Fruit fly (Drosophila melanogaster) whole organism, embryonic: Measurements from ENCODE around the gene CG10055.

Experiments used
- Bgb ChIP-seq: fragments of 200-800 bp; sonication (Bioruptor generic); IDR thresholded peaks from 2 replicates; pipeline ENCODE4 v1.3.6; 2022; ENCODE audit warnings: missing biosample characterization, missing genetic modification characterization; ENCODE audit not compliant: partially characterized antibody
- CG10147 ChIP-seq: fragments of 200-800 bp; sonication (Bioruptor generic); optimal IDR thresholded peaks from 2 replicates; lab custom pipeline; 2019; ENCODE audit warnings: missing biosample characterization, mild to moderate bottlenecking, missing genetic modification characterization, moderate library complexity
- CG10267 ChIP-seq: fragments of 200-800 bp; sonication (Bioruptor generic); optimal IDR thresholded peaks from 2 replicates; lab custom pipeline; 2018; ENCODE audit warnings: missing biosample characterization, mild to moderate bottlenecking, missing genetic modification characterization, moderate library complexity
- CG11456 ChIP-seq: fragments of 200-800 bp; sonication (Bioruptor generic); IDR thresholded peaks from 3 replicates; pipeline ENCODE4 v1.3.6; 2022; ENCODE audit warnings: missing biosample characterization, missing genetic modification characterization
- CG12744 ChIP-seq: fragments of 200-800 bp; sonication (Bioruptor generic); optimal IDR thresholded peaks from 2 replicates; lab custom pipeline; 2016; ENCODE audit warnings: missing biosample characterization, missing genetic modification characterization
- CG12769 ChIP-seq: fragments of 200-800 bp; sonication (Bioruptor generic); optimal IDR thresholded peaks from 2 replicates; lab custom pipeline; 2019; ENCODE audit warnings: missing biosample characterization, mild to moderate bottlenecking, missing genetic modification characterization, moderate library complexity
- CG13287 ChIP-seq: fragments of 200-800 bp; sonication (Bioruptor generic); IDR thresholded peaks from 2 replicates; pipeline ENCODE4 v1.3.6; 2022; ENCODE audit warnings: missing biosample characterization, missing genetic modification characterization; ENCODE audit not compliant: partially characterized antibody
- CG1602 ChIP-seq: fragments of 200-800 bp; sonication (Bioruptor generic); optimal IDR thresholded peaks from 3 replicates; lab custom pipeline; 2016; ENCODE audit warnings: missing biosample characterization, missing genetic modification characterization
- CG1603 ChIP-seq: fragments of 200-800 bp; sonication (Bioruptor generic); optimal IDR thresholded peaks from 2 replicates; lab custom pipeline; 2019; ENCODE audit warnings: missing biosample characterization, mild to moderate bottlenecking, missing genetic modification characterization, moderate library complexity
- CG17361 ChIP-seq: fragments of 200-800 bp; sonication (Bioruptor generic); IDR thresholded peaks from 3 replicates; pipeline ENCODE4 v1.3.6; 2022; ENCODE audit warnings: missing biosample characterization, missing genetic modification characterization
- CG17385 ChIP-seq: fragments of 200-800 bp; sonication (Bioruptor generic); optimal IDR thresholded peaks from 3 replicates; lab custom pipeline; 2018; ENCODE audit warnings: missing biosample characterization, mild to moderate bottlenecking, missing genetic modification characterization
- CG2116 ChIP-seq: fragments of 200-800 bp; sonication (Bioruptor generic); optimal IDR thresholded peaks from 3 replicates; lab custom pipeline; 2018; ENCODE audit warnings: missing biosample characterization, mild to moderate bottlenecking, missing genetic modification characterization
- CG33213 ChIP-seq: fragments of 200-800 bp; sonication (Bioruptor generic); optimal IDR thresholded peaks from 3 replicates; lab custom pipeline; 2016; ENCODE audit warnings: missing biosample characterization, missing genetic modification characterization
- CG43689 ChIP-seq: fragments of 200-800 bp; sonication (Bioruptor generic); IDR thresholded peaks from 2 replicates; pipeline ENCODE4 v1.3.6; 2022; ENCODE audit warnings: missing biosample characterization, missing genetic modification characterization
- CG4707 ChIP-seq: fragments of 200-800 bp; sonication (Bioruptor generic); optimal IDR thresholded peaks from 2 replicates; lab custom pipeline; 2018; ENCODE audit warnings: missing biosample characterization, mild to moderate bottlenecking, missing genetic modification characterization, moderate library complexity
- CG4854 ChIP-seq: fragments of 200-800 bp; sonication (Bioruptor generic); optimal IDR thresholded peaks from 2 replicates; lab custom pipeline; 2016; ENCODE audit warnings: missing biosample characterization, missing genetic modification characterization, inconsistent platforms
- CG6791 ChIP-seq: fragments of 200-800 bp; sonication (Bioruptor generic); IDR thresholded peaks from 3 replicates; pipeline ENCODE4 v1.3.6; 2022; ENCODE audit warnings: missing biosample characterization, missing genetic modification characterization; ENCODE audit not compliant: partially characterized antibody
- CG6854 ChIP-seq: fragments of 200-800 bp; sonication (Bioruptor generic); optimal IDR thresholded peaks from 3 replicates; lab custom pipeline; 2017; ENCODE audit warnings: missing biosample characterization, mild to moderate bottlenecking, missing genetic modification characterization
- CG9797 ChIP-seq: fragments of 200-800 bp; sonication (Bioruptor generic); optimal IDR thresholded peaks from 3 replicates; lab custom pipeline; 2018; ENCODE audit warnings: missing biosample characterization, mild to moderate bottlenecking, missing genetic modification characterization
- Ets65A ChIP-seq: fragments of 200-800 bp; sonication (Bioruptor generic); peaks from one replicate; lab custom pipeline; 2016; ENCODE audit warnings: missing biosample characterization, missing genetic modification characterization
- Kr ChIP-seq: fragments of 200-800 bp; sonication (Bioruptor generic); optimal IDR thresholded peaks from 2 replicates; lab custom pipeline; 2017; ENCODE audit warnings: missing biosample characterization, mild to moderate bottlenecking, missing genetic modification characterization
- Nf-YA ChIP-seq: fragments of 200-800 bp; sonication (Bioruptor generic); IDR thresholded peaks from 2 replicates; pipeline ENCODE4 v1.3.6; 2022; ENCODE audit warnings: missing biosample characterization, missing genetic modification characterization
- Nf-YB ChIP-seq: fragments of 200-800 bp; sonication (Bioruptor generic); optimal IDR thresholded peaks from 3 replicates; lab custom pipeline; 2019; ENCODE audit warnings: missing biosample characterization, mild to moderate bottlenecking, missing genetic modification characterization, moderate library complexity
- Opbp ChIP-seq: fragments of 200-800 bp; sonication (Bioruptor generic); IDR thresholded peaks from 3 replicates; pipeline ENCODE4 v1.3.6; 2022; ENCODE audit warnings: missing biosample characterization, missing genetic modification characterization; ENCODE audit not compliant: partially characterized antibody
- Rx ChIP-seq: fragments of 200-800 bp; sonication (Bioruptor generic); IDR thresholded peaks from 2 replicates; pipeline ENCODE4 v1.3.6; 2022; ENCODE audit warnings: missing biosample characterization, missing genetic modification characterization
- Sin3A ChIP-seq: fragments of >200 bp; optimal IDR thresholded peaks from 2 replicates; lab custom pipeline; 2018
- Six4 ChIP-seq: fragments of 200-800 bp; sonication (Bioruptor generic); optimal IDR thresholded peaks from 2 replicates; lab custom pipeline; 2016; ENCODE audit warnings: missing biosample characterization, missing genetic modification characterization
- Stat92E ChIP-seq, 3 experiments: fragments of >200 bp in 2 of 3; fragments of 200-800 bp in 1 of 3; sonication (Bioruptor generic) in 1 of 3; optimal IDR thresholded peaks; 2 replicates each; lab custom pipeline; 2017 to 2019; ENCODE audit warnings: missing biosample characterization in 3 of 3, missing genetic modification characterization in 3 of 3, mild to moderate bottlenecking in 1 of 3, moderate library complexity in 1 of 3
- Xbp1 ChIP-seq: fragments of 200-800 bp; sonication (Bioruptor generic); optimal IDR thresholded peaks from 3 replicates; lab custom pipeline; 2016; ENCODE audit warnings: missing biosample characterization, mild to moderate bottlenecking, missing genetic modification characterization
- YL-1 ChIP-seq: fragments of 200-800 bp; sonication (Bioruptor generic); optimal IDR thresholded peaks from 3 replicates; lab custom pipeline; 2017; ENCODE audit warnings: missing biosample characterization, mild to moderate bottlenecking, missing genetic modification characterization
- amos ChIP-seq: fragments of 200-800 bp; sonication (Bioruptor generic); IDR thresholded peaks from 2 replicates; pipeline ENCODE4 v1.3.6; 2022; ENCODE audit warnings: missing biosample characterization, missing genetic modification characterization; ENCODE audit not compliant: partially characterized antibody
- bbx ChIP-seq: fragments of 200-800 bp; sonication (Bioruptor generic); IDR thresholded peaks from 2 replicates; pipeline ENCODE4 v1.3.6; 2022; ENCODE audit warnings: missing biosample characterization, missing genetic modification characterization; ENCODE audit not compliant: partially characterized antibody
- chn ChIP-seq: fragments of 200-800 bp; sonication (Bioruptor generic); optimal IDR thresholded peaks from 2 replicates; lab custom pipeline; 2016; ENCODE audit warnings: missing biosample characterization, missing genetic modification characterization
- fd96Cb ChIP-seq: fragments of 200-800 bp; sonication (Bioruptor generic); optimal IDR thresholded peaks from 2 replicates; lab custom pipeline; 2018; ENCODE audit warnings: missing biosample characterization, mild to moderate bottlenecking, missing genetic modification characterization, moderate library complexity
- gce ChIP-seq: fragments of 200-800 bp; sonication (Bioruptor generic); IDR thresholded peaks from 3 replicates; pipeline ENCODE4 v1.3.6; 2022; ENCODE audit warnings: missing biosample characterization, missing genetic modification characterization
- gsb-n ChIP-seq: fragments of 200-800 bp; sonication (Bioruptor generic); optimal IDR thresholded peaks from 3 replicates; lab custom pipeline; 2018; ENCODE audit warnings: missing biosample characterization, mild to moderate bottlenecking, missing genetic modification characterization
- knrl ChIP-seq: fragments of 200-800 bp; sonication (Bioruptor generic); IDR thresholded peaks from 3 replicates; pipeline ENCODE4 v1.3.6; 2022; ENCODE audit warnings: missing biosample characterization, missing genetic modification characterization; ENCODE audit not compliant: partially characterized antibody
- nmo ChIP-seq: fragments of 200-800 bp; sonication (Bioruptor generic); optimal IDR thresholded peaks from 2 replicates; lab custom pipeline; 2018; ENCODE audit warnings: missing biosample characterization, mild to moderate bottlenecking, missing genetic modification characterization, moderate library complexity
- sd ChIP-seq: fragments of 200-800 bp; sonication (Bioruptor generic); optimal IDR thresholded peaks from 3 replicates; lab custom pipeline; 2018; ENCODE audit warnings: missing biosample characterization, mild to moderate bottlenecking, missing genetic modification characterization, moderate library complexity
- sob ChIP-seq: fragments of 200-800 bp; sonication (Bioruptor generic); IDR thresholded peaks from 2 replicates; pipeline ENCODE4 v1.3.6; 2022; ENCODE audit warnings: missing biosample characterization, missing genetic modification characterization
- sr ChIP-seq: fragments of 200-800 bp; sonication (Bioruptor generic); IDR thresholded peaks from 3 replicates; pipeline ENCODE4 v1.3.6; 2022; ENCODE audit warnings: missing biosample characterization, missing genetic modification characterization
- sug ChIP-seq: fragments of 200-800 bp; optimal IDR thresholded peaks from 2 replicates; lab custom pipeline; 2019; ENCODE audit warnings: missing biosample characterization, mild to moderate bottlenecking, missing genetic modification characterization, moderate library complexity
- tgo ChIP-seq: fragments of 200-800 bp; sonication (Bioruptor generic); IDR thresholded peaks from 3 replicates; pipeline ENCODE4 v1.3.6; 2022; ENCODE audit warnings: missing biosample characterization, missing genetic modification characterization
- tna ChIP-seq: fragments of 200-800 bp; sonication (Bioruptor generic); IDR thresholded peaks from 2 replicates; pipeline ENCODE4 v1.3.6; 2022; ENCODE audit warnings: missing biosample characterization, missing genetic modification characterization; ENCODE audit not compliant: partially characterized antibody
- twi ChIP-seq: fragments of 200-800 bp; optimal IDR thresholded peaks from 2 replicates; lab custom pipeline; 2019; ENCODE audit warnings: missing biosample characterization, mild to moderate bottlenecking, missing genetic modification characterization, moderate library complexity
- unc-4 ChIP-seq: fragments of 200-800 bp; sonication (Bioruptor generic); IDR thresholded peaks from 2 replicates; pipeline ENCODE4 v1.3.6; 2022; ENCODE audit warnings: missing biosample characterization, missing genetic modification characterization; ENCODE audit not compliant: partially characterized antibody
- unpg ChIP-seq: fragments of 200-800 bp; sonication (Bioruptor generic); optimal IDR thresholded peaks from 3 replicates; lab custom pipeline; 2018; ENCODE audit warnings: missing biosample characterization, mild to moderate bottlenecking, missing genetic modification characterization, moderate library complexity
- zfh1 ChIP-seq: fragments of 200-800 bp; sonication (Bioruptor generic); IDR thresholded peaks from 3 replicates; pipeline ENCODE4 v1.3.6; 2022; ENCODE audit warnings: missing biosample characterization, missing genetic modification characterization

CG10055 gene

DNA sequence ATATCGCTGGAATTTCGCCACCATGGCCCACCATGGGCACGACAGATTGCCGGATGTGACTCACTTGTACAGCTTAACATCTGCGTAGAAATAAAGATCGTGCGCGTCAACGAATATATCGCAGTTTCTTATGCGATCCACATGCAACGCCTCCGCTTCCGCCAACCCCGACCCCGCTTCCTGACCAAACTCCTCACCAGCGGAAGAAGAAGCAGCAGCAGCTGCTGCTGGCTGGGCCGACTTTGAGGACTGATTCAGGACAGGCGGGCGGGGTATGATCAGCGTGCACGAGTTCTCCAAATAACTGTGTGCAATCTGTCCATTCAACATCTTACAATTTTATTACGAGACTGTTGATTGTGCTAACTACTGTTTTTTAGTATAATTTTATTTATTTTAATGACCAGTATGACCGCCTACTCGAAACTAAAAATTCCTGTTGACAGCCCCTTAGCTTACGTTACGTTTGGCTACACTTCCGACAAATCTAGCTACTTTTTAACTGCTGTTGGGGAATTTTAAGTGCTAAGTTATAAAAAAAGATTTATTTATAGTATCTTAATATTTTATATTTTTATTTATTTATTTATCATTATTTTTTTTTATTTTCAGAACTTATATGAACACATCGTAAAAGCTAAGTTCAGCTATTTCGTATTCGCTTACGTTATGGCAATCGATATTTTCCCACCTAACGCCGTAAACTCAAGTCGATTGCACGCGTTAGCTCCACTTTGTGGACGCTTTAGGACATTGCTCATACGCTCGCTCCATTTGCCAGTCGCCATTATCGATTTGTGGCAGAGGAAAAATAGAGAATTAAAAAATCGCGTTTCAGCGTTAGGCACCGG, at the start of gene CG10055, which contains the start of gene lap (continued):
- peak; percentile 56; the same call in 2 of the 3 replicates for TF ChIP-seq CG6791 (GFP tag; lab: Robert Waterston, UW)
- TF ChIP-seq CG2116 (GFP tag; lab: Kevin White, UChicago), result peak; percentile 35
- TF ChIP-seq CG10147 (GFP tag; lab: Kevin White, UChicago), result no peak
- no peak for TF ChIP-seq zfh1 (GFP tag; lab: Robert Waterston, UW)
- no peak for TF ChIP-seq YL-1 (GFP tag; lab: Kevin White, UChicago)
- no peak for TF ChIP-seq chn
- TF ChIP-seq bbx (GFP tag; lab: Robert Waterston, UW), result peak; percentile 47; the same call in 1 of the 2 replicates
- TF ChIP-seq CG9797, result peak; percentile 55
- no peak for TF ChIP-seq CG1603 (tag; lab: Kevin White, UChicago)
- peak; percentile 37; the same call in 1 of the 2 replicates for TF ChIP-seq tna (GFP tag; lab: Robert Waterston, UW)
- TF ChIP-seq nmo (GFP tag; lab: Kevin White, UChicago), result peak; percentile 57
- no peak for TF ChIP-seq twi (tag; lab: Kevin White, UChicago)
- no peak for TF ChIP-seq knrl (GFP tag; lab: Robert Waterston, UW)
- TF ChIP-seq Ets65A (GFP tag; lab: Kevin White, UChicago), result no peak
- TF ChIP-seq CG17385, result peak; percentile 94
- TF ChIP-seq tgo, result no peak
- no peak for TF ChIP-seq CG11456 (GFP tag; lab: Robert Waterston, UW)
- TF ChIP-seq CG12769 (tag; lab: Kevin White, UChicago), result no peak
- no peak for TF ChIP-seq CG12744 (GFP tag; lab: Kevin White, UChicago)
- TF ChIP-seq sd, result no peak
- peak; percentile 45; the same call in 1 of the 2 replicates for TF ChIP-seq CG13287 (GFP tag; lab: Robert Waterston, UW)
- no peak for TF ChIP-seq Six4 (GFP tag; lab: Kevin White, UChicago)
- no peak for TF ChIP-seq CG33213 (GFP tag; lab: Kevin White, UChicago)
- TF ChIP-seq Opbp (GFP tag; lab: Robert Waterston, UW), result peak; percentile 50; the same call in 1 of the 3 replicates
- no peak for TF ChIP-seq CG4707 (GFP tag; lab: Kevin White, UChicago)
- no peak for TF ChIP-seq Xbp1
- TF ChIP-seq Nf-YB (GFP tag; lab: Kevin White, UChicago), result no peak
- TF ChIP-seq CG4854 (GFP tag; lab: Kevin White, UChicago), result no peak
- peak; percentile 57; the same call in 1 of the 2 replicates for TF ChIP-seq Bgb (GFP tag; lab: Robert Waterston, UW)
- no peak for TF ChIP-seq Rx (GFP tag; lab: Robert Waterston, UW)
- TF ChIP-seq amos, result peak; percentile 61
- TF ChIP-seq CG17361 (GFP tag; lab: Robert Waterston, UW), result no peak; the same call in 2 of the 3 replicates
- peak; percentile 61 for TF ChIP-seq Sin3A (lab: Kevin White, UChicago)
- TF ChIP-seq unc-4, result peak; percentile 42; the same call in 1 of the 2 replicates
- no peak for TF ChIP-seq Nf-YA (GFP tag; lab: Robert Waterston, UW)
- no peak for TF ChIP-seq fd96Cb (tag; lab: Kevin White, UChicago)
- TF ChIP-seq CG10267 (tag; lab: Kevin White, UChicago), result peak; percentile 28
- no peak for TF ChIP-seq CG1602 (GFP tag; lab: Kevin White, UChicago)
- no peak for TF ChIP-seq sug (tag; lab: Kevin White, UChicago)
- TF ChIP-seq unpg (GFP tag; lab: Kevin White, UChicago), result no peak
- no peak for TF ChIP-seq gsb-n (tag; lab: Kevin White, UChicago)
- no peak for TF ChIP-seq CG6854 (GFP tag; lab: Kevin White, UChicago)
- no peak; the same call in 2 of the 3 replicates for TF ChIP-seq sr
- no peak for TF ChIP-seq gce (GFP tag; lab: Robert Waterston, UW)
- TF ChIP-seq CG43689, result no peak
- no peak for TF ChIP-seq sob
- TF ChIP-seq Stat92E (GFP tag; optimal IDR thresholded peaks at IDR 0.05; lab: Kevin White, UChicago), result no peak
- TF ChIP-seq Kr (GFP tag; lab: Kevin White, UChicago), result no peak
